Worm (Caenorhabditis elegans) whole organism, L4 larva: ENCODE measurements around the gene F21C10.18.

Source experiments
- aly-2 ChIP-seq: sonication (generic microtip); optimal IDR thresholded peaks from 2 replicates; lab custom pipeline; 2018; ENCODE audit warnings: missing biosample characterization, missing genetic modification characterization
- ceh-20 ChIP-seq: fragments of 200-800 bp; sonication (Bioruptor generic); IDR thresholded peaks from 2 replicates; pipeline ENCODE4 v1.3.6; 2022; ENCODE audit warnings: missing genetic modification reagents, missing genetic modification characterization, missing compliant biosample characterization
- lin-29 ChIP-seq: fragments of 200-800 bp; sonication (Bioruptor generic); IDR thresholded peaks from 2 replicates; pipeline ENCODE4 v1.3.6; 2022; ENCODE audit warnings: missing genetic modification reagents, missing genetic modification characterization, missing compliant biosample characterization
- lin-38 ChIP-seq: fragments of 200-800 bp; sonication (Bioruptor generic); IDR thresholded peaks from 2 replicates; pipeline ENCODE4 v1.3.6; 2022; ENCODE audit warnings: missing genetic modification reagents, missing genetic modification characterization, missing compliant biosample characterization
- nhr-25 ChIP-seq: sonication (generic microtip); optimal IDR thresholded peaks from 2 replicates; lab custom pipeline; 2017; ENCODE audit warnings: missing genetic modification characterization, mild to moderate bottlenecking, missing compliant biosample characterization, antibody characterized with exemption, moderate library complexity, borderline replicate concordance; ENCODE audit not compliant: insufficient read depth
- pha-4 ChIP-seq, 2 experiments: fragments of 150-350 bp in 1 of 2; fragments of 200-800 bp in 1 of 2; sonication (Bioruptor generic) in 1 of 2; IDR thresholded peaks in 1 of 2; optimal IDR thresholded peaks in 1 of 2; 2 replicates each; pipeline versions ENCODE4 v1.3.6 to Lab custom; 2014 to 2022; ENCODE audit warnings: missing genetic modification characterization in 2 of 2, missing genetic modification reagents in 2 of 2, missing biosample characterization in 1 of 2, missing compliant biosample characterization in 1 of 2
- php-3 ChIP-seq: fragments of 200-800 bp; sonication (Bioruptor generic); IDR thresholded peaks from 2 replicates; pipeline ENCODE4 v1.3.6; 2022; ENCODE audit warnings: missing genetic modification reagents, missing genetic modification characterization, missing compliant biosample characterization
- set-16 ChIP-seq: fragments of 200-800 bp; sonication (Bioruptor generic); IDR thresholded peaks from 2 replicates; pipeline ENCODE4 v1.3.6; 2022; ENCODE audit warnings: missing genetic modification reagents, missing genetic modification characterization, missing compliant biosample characterization
- tag-97 ChIP-seq: fragments of 200-800 bp; sonication (Bioruptor generic); IDR thresholded peaks from 2 replicates; pipeline ENCODE4 v1.3.6; 2022; ENCODE audit warnings: missing genetic modification characterization, missing compliant biosample characterization
- zag-1 ChIP-seq: fragments of 150-350 bp; optimal IDR thresholded peaks from 2 replicates; lab custom pipeline; 2014; ENCODE audit warnings: missing biosample characterization, missing genetic modification characterization
- zip-11 ChIP-seq: fragments of 200-800 bp; sonication (Bioruptor generic); IDR thresholded peaks from 2 replicates; pipeline ENCODE4 v1.3.6; 2022; ENCODE audit warnings: missing genetic modification characterization, missing compliant biosample characterization
- ztf-11 ChIP-seq: fragments of 150-350 bp; optimal IDR thresholded peaks from 2 replicates; lab custom pipeline; 2014; ENCODE audit warnings: missing biosample characterization, missing genetic modification characterization

- no peak for TF ChIP-seq ceh-20 (GFP tag; lab: Robert Waterston, UW)
- TF ChIP-seq zip-11 (GFP tag; lab: Robert Waterston, UW), result no peak
- TF ChIP-seq zag-1 (tag; lab: Kevin White, UChicago), result no peak
- TF ChIP-seq php-3 (GFP tag; lab: Robert Waterston, UW), result no peak
- TF ChIP-seq pha-4 (GFP tag; IDR thresholded peaks at IDR 0.05; lab: Robert Waterston, UW), result no peak
- TF ChIP-seq pha-4 (tag; optimal IDR thresholded peaks at IDR 0.05; lab: Kevin White, UChicago), result no peak
- no peak for TF ChIP-seq lin-38 (GFP tag; lab: Robert Waterston, UW)
- no peak for TF ChIP-seq lin-29 (GFP tag; lab: Robert Waterston, UW)
- no peak for TF ChIP-seq set-16 (GFP tag; lab: Robert Waterston, UW)
- no peak for TF ChIP-seq ztf-11 (tag; lab: Kevin White, UChicago)
- no peak for TF ChIP-seq nhr-25 (tag; lab: Kevin White, UChicago)
- TF ChIP-seq aly-2 (tag; lab: Kevin White, UChicago), result no peak
- no peak for TF ChIP-seq tag-97 (GFP tag; lab: Robert Waterston, UW)
Observed at ce11 chrV:9128562-9128961, 20.2 kb downstream of the F21C10.18 start.
